Worm (Caenorhabditis elegans) whole organism, L2 larva: Measurements from ENCODE around the gene C35D6.3.
A peak's percentile ranks its signal among the peaks of the same experiment; 100 is the strongest.

ENCODE experiments used
- C34F6.9 ChIP-seq: fragments of 150-350 bp; optimal IDR thresholded peaks from 2 replicates; lab custom pipeline; 2014; ENCODE audit warnings: missing biosample characterization, missing genetic modification characterization
- F13H6.1 ChIP-seq: sonication (generic microtip); optimal IDR thresholded peaks from 2 replicates; lab custom pipeline; 2016; ENCODE audit warnings: missing genetic modification characterization, missing compliant biosample characterization
- Y55F3AM.14 ChIP-seq: fragments of 200-800 bp; sonication (Bioruptor generic); optimal IDR thresholded peaks from 2 replicates; lab custom pipeline; 2018; ENCODE audit warnings: mild to moderate bottlenecking, missing genetic modification characterization, missing compliant biosample characterization
- aly-2 ChIP-seq: fragments of 150-350 bp; optimal IDR thresholded peaks from 2 replicates; lab custom pipeline; 2014; ENCODE audit warnings: missing biosample characterization, missing genetic modification characterization
- ama-1 ChIP-seq: fragments of 150-350 bp; optimal IDR thresholded peaks from 2 replicates; lab custom pipeline; 2018; ENCODE audit warnings: inconsistent platforms
- ceh-16 ChIP-seq: fragments of 150-350 bp; optimal IDR thresholded peaks from 2 replicates; lab custom pipeline; 2014; ENCODE audit warnings: missing biosample characterization, missing genetic modification characterization
- ceh-82 ChIP-seq: fragments of 150-350 bp; optimal IDR thresholded peaks from 2 replicates; lab custom pipeline; 2014; ENCODE audit warnings: missing biosample characterization, missing genetic modification characterization
- egl-27 ChIP-seq: sonication (generic microtip); optimal IDR thresholded peaks from 3 replicates; lab custom pipeline; 2017; ENCODE audit warnings: missing biosample characterization, missing genetic modification reagents, missing genetic modification characterization
- elt-1 ChIP-seq: fragments of 150-350 bp; optimal IDR thresholded peaks from 2 replicates; lab custom pipeline; 2014; ENCODE audit warnings: missing biosample characterization, missing genetic modification characterization
- elt-3 ChIP-seq: sonication (generic microtip); optimal IDR thresholded peaks from 2 replicates; lab custom pipeline; 2017; ENCODE audit warnings: missing biosample characterization, missing genetic modification characterization
- fos-1 ChIP-seq: fragments of 150-350 bp; optimal IDR thresholded peaks from 2 replicates; lab custom pipeline; 2014; ENCODE audit warnings: missing biosample characterization, missing genetic modification characterization
- gmeb-1 ChIP-seq: fragments of 150-350 bp; optimal IDR thresholded peaks from 2 replicates; lab custom pipeline; 2014; ENCODE audit warnings: missing biosample characterization, missing genetic modification characterization
- lin-11 ChIP-seq: fragments of 150-350 bp; sonication (generic microtip); optimal IDR thresholded peaks from 2 replicates; lab custom pipeline; 2014; ENCODE audit warnings: missing biosample characterization, missing genetic modification characterization, inconsistent platforms, mixed read lengths
- lin-13 ChIP-seq: fragments of 150-350 bp; optimal IDR thresholded peaks from 2 replicates; lab custom pipeline; 2014; ENCODE audit warnings: missing biosample characterization, missing genetic modification reagents, missing genetic modification characterization
- lin-39 ChIP-seq: fragments of 150-350 bp; optimal IDR thresholded peaks from 2 replicates; lab custom pipeline; 2014; ENCODE audit warnings: missing biosample characterization, missing genetic modification reagents, missing genetic modification characterization
- lsy-2 ChIP-seq, 2 experiments: fragments of 150-350 bp in 1 of 2; sonication (generic microtip) in 1 of 2; optimal IDR thresholded peaks; 2 replicates each; lab custom pipeline; 2014 to 2017; ENCODE audit warnings: missing biosample characterization in 2 of 2, missing genetic modification characterization in 2 of 2
- mab-5 ChIP-seq: fragments of 150-350 bp; optimal IDR thresholded peaks from 2 replicates; lab custom pipeline; 2014; ENCODE audit warnings: missing biosample characterization, missing genetic modification characterization
- mdl-1 ChIP-seq, 2 experiments: fragments of 150-350 bp in 1 of 2; sonication (generic microtip) in 1 of 2; optimal IDR thresholded peaks; 2 replicates each; lab custom pipeline; 2017; ENCODE audit warnings: missing biosample characterization in 2 of 2, missing genetic modification characterization in 2 of 2
- nhr-10 ChIP-seq: sonication (generic microtip); optimal IDR thresholded peaks from 2 replicates; lab custom pipeline; 2017; ENCODE audit warnings: missing biosample characterization, missing genetic modification characterization
- nhr-11 ChIP-seq: fragments of 150-350 bp; optimal IDR thresholded peaks from 2 replicates; lab custom pipeline; 2014; ENCODE audit warnings: missing biosample characterization, missing genetic modification characterization
- nhr-129 ChIP-seq: fragments of 150-350 bp; optimal IDR thresholded peaks from 2 replicates; lab custom pipeline; 2014; ENCODE audit warnings: missing biosample characterization, missing genetic modification characterization
- nhr-21 ChIP-seq: fragments of 150-350 bp; optimal IDR thresholded peaks from 2 replicates; lab custom pipeline; 2014; ENCODE audit warnings: missing biosample characterization, missing genetic modification characterization
- nhr-23 ChIP-seq: fragments of 150-350 bp; optimal IDR thresholded peaks from 2 replicates; lab custom pipeline; 2014; ENCODE audit warnings: missing biosample characterization, missing genetic modification reagents, missing genetic modification characterization
- nhr-237 ChIP-seq: fragments of 150-350 bp; optimal IDR thresholded peaks from 2 replicates; lab custom pipeline; 2014; ENCODE audit warnings: missing biosample characterization, missing genetic modification characterization
- nhr-25 ChIP-seq: fragments of 150-350 bp; sonication (generic microtip); optimal IDR thresholded peaks from 3 replicates; lab custom pipeline; 2014; ENCODE audit warnings: missing biosample characterization, missing genetic modification characterization
- nhr-6 ChIP-seq: fragments of 150-350 bp; optimal IDR thresholded peaks from 2 replicates; lab custom pipeline; 2014; ENCODE audit warnings: missing biosample characterization, missing genetic modification characterization
- nhr-77 ChIP-seq: fragments of 150-350 bp; optimal IDR thresholded peaks from 2 replicates; lab custom pipeline; 2014; ENCODE audit warnings: missing biosample characterization, missing genetic modification characterization
- peb-1 ChIP-seq: fragments of 150-350 bp; optimal IDR thresholded peaks from 2 replicates; lab custom pipeline; 2014; ENCODE audit warnings: missing biosample characterization, missing genetic modification characterization
- sem-4 ChIP-seq: fragments of 150-350 bp; optimal IDR thresholded peaks from 2 replicates; lab custom pipeline; 2014; ENCODE audit warnings: missing biosample characterization, missing genetic modification reagents, missing genetic modification characterization
- skn-1 ChIP-seq: sonication (generic microtip); optimal IDR thresholded peaks from 2 replicates; lab custom pipeline; 2017; ENCODE audit warnings: missing biosample characterization, missing genetic modification characterization
- sma-3 ChIP-seq: sonication (generic microtip); optimal IDR thresholded peaks from 2 replicates; lab custom pipeline; 2016; ENCODE audit warnings: missing genetic modification reagents, missing genetic modification characterization, missing compliant biosample characterization
- sma-9 ChIP-seq, 2 experiments: fragments of 150-350 bp in 1 of 2; sonication (generic microtip) in 1 of 2; optimal IDR thresholded peaks; 2 replicates each; lab custom pipeline; 2014 to 2016; ENCODE audit warnings: missing genetic modification characterization in 2 of 2, mild to moderate bottlenecking in 1 of 2, missing biosample characterization in 1 of 2, missing compliant biosample characterization in 1 of 2, missing genetic modification reagents in 1 of 2, moderate library complexity in 1 of 2
- unc-39 ChIP-seq: fragments of 150-350 bp; optimal IDR thresholded peaks from 2 replicates; lab custom pipeline; 2014; ENCODE audit warnings: missing biosample characterization, missing genetic modification characterization
- unc-55 ChIP-seq: fragments of 150-350 bp; sonication (generic microtip); optimal IDR thresholded peaks from 3 replicates; lab custom pipeline; 2014; ENCODE audit warnings: missing biosample characterization, missing genetic modification reagents, missing genetic modification characterization
- zag-1 ChIP-seq: fragments of 150-350 bp; optimal IDR thresholded peaks from 2 replicates; lab custom pipeline; 2014; ENCODE audit warnings: missing biosample characterization, missing genetic modification characterization
- ztf-1 ChIP-seq: fragments of 200-800 bp; sonication (Bioruptor generic); conservative IDR thresholded peaks from 2 replicates; pipeline ENCODE4 v1.3.6; 2022; ENCODE audit warnings: missing genetic modification characterization, missing compliant biosample characterization
- ztf-11 ChIP-seq: sonication (generic microtip); optimal IDR thresholded peaks from 2 replicates; lab custom pipeline; 2017; ENCODE audit warnings: missing biosample characterization, missing genetic modification characterization
- ztf-4 ChIP-seq: fragments of 150-350 bp; optimal IDR thresholded peaks from 2 replicates; lab custom pipeline; 2014; ENCODE audit warnings: missing biosample characterization, missing genetic modification characterization

Gene C35D6.3

ce11 chrIV:16380937-16381336, 34.3 kb downstream of the C35D6.3 start:
- TF ChIP-seq F13H6.1 (tag; lab: Kevin White, UChicago) (no peak), nhr-11 (no peak), lsy-2 (tag; optimal IDR thresholded peaks at IDR 0.05; lab: Kevin White, UChicago) (no peak), mab-5 (tag; lab: Kevin White, UChicago) (no peak), ama-1 (no peak), zag-1 (tag; lab: Kevin White, UChicago) (no peak), egl-27 (tag; lab: Kevin White, UChicago) (no peak), unc-55 (GFP tag; lab: Kevin White, UChicago) (no peak), sma-3 (GFP tag; lab: Kevin White, UChicago) (no peak), elt-1 (no peak), ztf-11 (tag; lab: Kevin White, UChicago) (no peak), lin-13 (GFP tag; lab: Kevin White, UChicago) (no peak), nhr-77 (tag; lab: Kevin White, UChicago) (no peak), nhr-237 (tag; lab: Kevin White, UChicago) (no peak), C34F6.9 (tag; lab: Kevin White, UChicago) (no peak), elt-3 (tag; lab: Kevin White, UChicago) (no peak), ztf-1 (GFP tag; lab: Robert Waterston, UW) (no peak), Y55F3AM.14 (GFP tag; lab: Kevin White, UChicago) (no peak), nhr-10 (tag; lab: Kevin White, UChicago) (no peak)
- TF ChIP-seq, all 48 proteins: peak for 0

- TF ChIP-seq nhr-77 (tag; lab: Kevin White, UChicago) (no peak), nhr-6 (tag; lab: Kevin White, UChicago) (no peak), unc-39 (tag; lab: Kevin White, UChicago) (no peak), ztf-11 (tag; lab: Kevin White, UChicago) (no peak), sem-4 (tag; lab: Kevin White, UChicago) (no peak), nhr-21 (tag; lab: Kevin White, UChicago) (peak; percentile 67), ceh-16 (no peak), ceh-82 (tag; lab: Kevin White, UChicago) (no peak), C34F6.9 (tag; lab: Kevin White, UChicago) (peak; percentile 23), sma-3 (GFP tag; lab: Kevin White, UChicago) (peak; percentile 52), F13H6.1 (tag; lab: Kevin White, UChicago) (peak; percentile 5), gmeb-1 (peak; percentile 39), nhr-129 (tag; lab: Kevin White, UChicago) (peak; percentile 57), elt-1 (no peak), aly-2 (tag; lab: Kevin White, UChicago) (no peak), unc-55 (GFP tag; lab: Kevin White, UChicago) (peak; percentile 16), ztf-4 (tag; lab: Kevin White, UChicago) (no peak), lin-39 (tag; lab: Kevin White, UChicago) (no peak), lin-13 (GFP tag; lab: Kevin White, UChicago) (peak; percentile 29), mdl-1 (tag; optimal IDR thresholded peaks at IDR 0.05; lab: Kevin White, UChicago) (no peak), nhr-25 (peak; percentile 3), peb-1 (tag; lab: Kevin White, UChicago) (no peak), fos-1 (peak; percentile 46), egl-27 (tag; lab: Kevin White, UChicago) (no peak), ztf-1 (GFP tag; lab: Robert Waterston, UW) (no peak), lsy-2 (tag; optimal IDR thresholded peaks at IDR 0.05; lab: Kevin White, UChicago) (peak in 1 of 2 experiments; percentile 16), sma-9 (GFP tag; optimal IDR thresholded peaks at IDR 0.05; lab: Kevin White, UChicago) (no peak), sma-9 (tag; optimal IDR thresholded peaks at IDR 0.05; lab: Kevin White, UChicago) (no peak), nhr-23 (tag; lab: Kevin White, UChicago) (no peak), lin-11 (tag; lab: Kevin White, UChicago) (peak; percentile 26), Y55F3AM.14 (GFP tag; lab: Kevin White, UChicago) (no peak), skn-1 (no peak), elt-3 (tag; lab: Kevin White, UChicago) (no peak), mab-5 (tag; lab: Kevin White, UChicago) (no peak)
These were observed 35.4 kb downstream of the C35D6.3 start, which contains the start of gene Y7A9D.1 for ce11 chrIV:16381933-16382591. Y7A9D.1 (minus strand) TSS chrIV:16382215.
